Worm (Caenorhabditis elegans): ENCODE data around the gene spas-1.
A peak's percentile ranks its signal among the peaks of the same experiment; 100 is the strongest.

spas-1 gene

ce11 chrV:9212499-9212898 lies 36.9 kb downstream of the spas-1 start (continued):
- TF ChIP-seq dsc-1 (tag; optimal IDR thresholded peaks at IDR 0.05) (no peak), nhr-47 (tag; optimal IDR thresholded peaks at IDR 0.05) (peak; percentile 38), C04F5.9 (tag; optimal IDR thresholded peaks at IDR 0.05) (no peak), lin-14 (GFP tag; optimal IDR thresholded peaks at IDR 0.05) (peak; percentile 90), lir-3 (tag; optimal IDR thresholded peaks at IDR 0.05; ENCODE audit: poor library complexity) (peak; percentile 28), unc-98 (GFP tag; IDR thresholded peaks at IDR 0.05) (no peak), nhr-11 (tag; optimal IDR thresholded peaks at IDR 0.05) (no peak), nhr-85 (tag) (peak; percentile 23), fkh-4 (tag; optimal IDR thresholded peaks at IDR 0.05; ENCODE audit: borderline replicate concordance) (no peak), hpl-2 (GFP tag; optimal IDR thresholded peaks at IDR 0.05) (no peak), lsy-2 (tag; optimal IDR thresholded peaks at IDR 0.05) (peak; percentile 48 to 84), ets-5 (GFP tag; IDR thresholded peaks at IDR 0.05) (no peak), C34B4.2 (tag; optimal IDR thresholded peaks at IDR 0.05) (no peak), efl-1 (optimal IDR thresholded peaks at IDR 0.05) (peak; percentile 65 to 66), efl-1 (GFP tag; optimal IDR thresholded peaks at IDR 0.05 in 1 of 2) (peak; percentile 56 to 64), nhr-76 (tag; optimal IDR thresholded peaks at IDR 0.05) (no peak), xbp-1 (tag; optimal IDR thresholded peaks at IDR 0.05) (peak; percentile 23), irx-1 (tag; optimal IDR thresholded peaks at IDR 0.05) (no peak), ztf-4 (tag; optimal IDR thresholded peaks at IDR 0.05) (no peak), ceh-82 (tag; optimal IDR thresholded peaks at IDR 0.05) (peak in 2 of 3 experiments; percentile 18 to 72), grh-1 (GFP tag; IDR thresholded peaks at IDR 0.05) (no peak), nhr-19 (GFP tag; conservative IDR thresholded peaks at IDR 0.05) (no peak), unc-30 (tag; optimal IDR thresholded peaks at IDR 0.05) (no peak), mab-9 (GFP tag; IDR thresholded peaks at IDR 0.05) (no peak), pqm-1 (tag; optimal IDR thresholded peaks at IDR 0.05) (no peak), nhr-71 (tag; optimal IDR thresholded peaks at IDR 0.05) (peak; percentile 59), ceh-88 (GFP tag; IDR thresholded peaks at IDR 0.05) (no peak), ceh-8 (GFP tag; optimal IDR thresholded peaks at IDR 0.05) (no peak), fkh-10 (GFP tag; optimal IDR thresholded peaks at IDR 0.05) (no peak), mdl-1 (tag; optimal IDR thresholded peaks at IDR 0.05) (peak in 1 of 2 experiments; percentile 60), egl-13 (tag; optimal IDR thresholded peaks at IDR 0.05) (no peak)

- TF ChIP-seq egl-13 (tag; optimal IDR thresholded peaks at IDR 0.05), result no peak
- TF ChIP-seq unc-130 (tag; optimal IDR thresholded peaks at IDR 0.05), result no peak
- no peak for TF ChIP-seq unc-30 (tag; optimal IDR thresholded peaks at IDR 0.05)
- TF ChIP-seq unc-62 (GFP tag; optimal IDR thresholded peaks at IDR 0.05), result no peak
- no peak for TF ChIP-seq tbx-2 (tag; optimal IDR thresholded peaks at IDR 0.05)
- TF ChIP-seq Y116A8C.19 (tag; optimal IDR thresholded peaks at IDR 0.05; ENCODE audit: borderline replicate concordance), result no peak
Observed at ce11 chrV:9213554-9213953, 38.0 kb downstream of the spas-1 start, which contains the start of gene mdt-27. mdt-27 (minus strand) TSS chrV:9213654.

ce11 chrV:9217158-9217557 lies 41.6 kb downstream of the spas-1 start, which contains the start of gene pacs-1:
pacs-1 (minus strand) TSS chrV:9217258.
- no peak for TF ChIP-seq nhr-90 (tag; optimal IDR thresholded peaks at IDR 0.05; ENCODE audit: poor library complexity)
- no peak for TF ChIP-seq nhr-84 (tag; optimal IDR thresholded peaks at IDR 0.05)
- no peak for TF ChIP-seq pqm-1 (tag; optimal IDR thresholded peaks at IDR 0.05)
- TF ChIP-seq ceh-82 (tag; optimal IDR thresholded peaks at IDR 0.05), result no peak
- no peak for TF ChIP-seq lin-14 (GFP tag; optimal IDR thresholded peaks at IDR 0.05)
- TF ChIP-seq nhr-20 (tag; optimal IDR thresholded peaks at IDR 0.05), result no peak
- no peak for TF ChIP-seq fkh-10 (GFP tag; optimal IDR thresholded peaks at IDR 0.05)
- TF ChIP-seq skn-1 (tag; optimal IDR thresholded peaks at IDR 0.05), result no peak
- TF ChIP-seq blmp-1 (tag; optimal IDR thresholded peaks at IDR 0.05), result no peak
- no peak for TF ChIP-seq mdl-1 (tag; optimal IDR thresholded peaks at IDR 0.05)
- TF ChIP-seq egl-13 (tag; optimal IDR thresholded peaks at IDR 0.05), result no peak
- no peak for TF ChIP-seq fkh-4 (tag; optimal IDR thresholded peaks at IDR 0.05; ENCODE audit: borderline replicate concordance)
- TF ChIP-seq mep-1 (tag; optimal IDR thresholded peaks at IDR 0.05), result no peak
- no peak for TF ChIP-seq alr-1 (tag; optimal IDR thresholded peaks at IDR 0.05; ENCODE audit: borderline replicate concordance)
- no peak for TF ChIP-seq C16A3.4 (tag; optimal IDR thresholded peaks at IDR 0.05)
- TF ChIP-seq ztf-11 (tag; optimal IDR thresholded peaks at IDR 0.05), result no peak
- TF ChIP-seq unc-86 (tag; optimal IDR thresholded peaks at IDR 0.05), result no peak
- TF ChIP-seq swsn-7 (tag; optimal IDR thresholded peaks at IDR 0.05), result no peak

All from whole organism, L1 larva.